Fruit fly (Drosophila melanogaster) whole organism, wandering third instar larva: Measurements from ENCODE around the gene CG42866.

ENCODE experiments used
- Hr78 ChIP-seq: fragments of >200 bp; optimal IDR thresholded peaks from 2 replicates; lab custom pipeline; 2017; ENCODE audit warnings: missing biosample characterization, missing genetic modification characterization
- usp ChIP-seq: fragments of >200 bp; optimal IDR thresholded peaks from 2 replicates; lab custom pipeline; 2017; ENCODE audit warnings: missing biosample characterization, missing genetic modification characterization

- no peak for TF ChIP-seq Hr78 (GFP tag; lab: Kevin White, UChicago)
- no peak for TF ChIP-seq usp
These were observed 49.2 kb downstream of the CG42866 start, which contains the start of gene TotF for dm6 chr2L:19912277-19912676.
